Fruit fly (Drosophila melanogaster): ENCODE measurements around the gene CG8188.
A peak's percentile ranks its signal among the peaks of the same experiment; 100 is the strongest.

Gene CG8188

DNA sequence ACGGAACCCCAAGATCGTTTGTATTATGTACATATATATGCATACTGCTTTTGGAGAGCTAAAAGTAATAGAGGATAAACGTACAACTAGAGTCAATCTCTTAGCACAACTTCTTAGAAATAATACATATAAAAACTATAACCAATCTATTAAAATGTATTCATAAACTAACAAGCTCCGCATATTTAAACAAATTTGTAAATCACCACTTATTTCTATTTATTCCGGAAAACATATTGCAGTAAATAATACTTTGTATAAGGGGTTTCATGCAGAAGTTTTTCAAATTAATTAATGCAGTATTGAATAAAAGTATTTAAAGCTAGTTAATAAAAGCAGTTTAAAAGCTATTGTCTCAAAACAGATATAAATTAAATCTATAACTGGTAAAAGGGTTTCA lies 9.6 kb upstream of the CG8188 start (continued):
- TF ChIP-seq Sox100B (GFP tag; optimal IDR thresholded peaks at IDR 0.05), result peak; percentile 50
- TF ChIP-seq CG10366 (GFP tag; IDR thresholded peaks at IDR 0.05), result no peak
- no peak for TF ChIP-seq Adf1 (GFP tag; IDR thresholded peaks at IDR 0.05)
- TF ChIP-seq CG34224 (GFP tag; IDR thresholded peaks at IDR 0.05; ENCODE audit: partially characterized antibody), result no peak
- no peak for TF ChIP-seq chinmo (GFP tag; IDR thresholded peaks at IDR 0.05; ENCODE audit: partially characterized antibody)
- TF ChIP-seq salm (tag; optimal IDR thresholded peaks at IDR 0.05), result no peak
- TF ChIP-seq Oaz (GFP tag; IDR thresholded peaks at IDR 0.05), result no peak
- peak; percentile 13; the same call in 1 of the 2 replicates for TF ChIP-seq CG31441 (GFP tag; IDR thresholded peaks at IDR 0.05)
- TF ChIP-seq Hmx (GFP tag; optimal IDR thresholded peaks at IDR 0.05), result no peak
- TF ChIP-seq org-1 (GFP tag; optimal IDR thresholded peaks at IDR 0.05), result peak; percentile 11
- TF ChIP-seq ssp (GFP tag; IDR thresholded peaks at IDR 0.05), result no peak
- peak; percentile 12 for TF ChIP-seq CG6254 (GFP tag; optimal IDR thresholded peaks at IDR 0.05)
- TF ChIP-seq CG5953 (GFP tag; IDR thresholded peaks at IDR 0.05), result no peak
- no peak for TF ChIP-seq CG13894 (tag; optimal IDR thresholded peaks at IDR 0.05)
- TF ChIP-seq CG12391 (tag; optimal IDR thresholded peaks at IDR 0.05), result peak; percentile 39
- peak; percentile 7 for TF ChIP-seq CG2120 (GFP tag; optimal IDR thresholded peaks at IDR 0.05)
- TF ChIP-seq D (optimal IDR thresholded peaks at IDR 0.05), result no peak
- peak; percentile 2 for TF ChIP-seq D (GFP tag; optimal IDR thresholded peaks at IDR 0.05)
- peak; percentile 1 for TF ChIP-seq Meics (GFP tag; optimal IDR thresholded peaks at IDR 0.05)

dm6 chrX:17711916-17712315 lies 9.1 kb upstream of the CG8188 start:
- no peak for TF ChIP-seq CG1792 (GFP tag; optimal IDR thresholded peaks at IDR 0.05)
- TF ChIP-seq CG4730 (GFP tag; IDR thresholded peaks at IDR 0.05), result no peak
- no peak for TF ChIP-seq crp (GFP tag; optimal IDR thresholded peaks at IDR 0.05)
- TF ChIP-seq CG9932 (GFP tag; IDR thresholded peaks at IDR 0.05), result 0 out of 2 replicates have a peak, but pooled peaks have one; percentile 10
- TF ChIP-seq sens (GFP tag), result peak; percentile 21
- TF ChIP-seq sd (tag; optimal IDR thresholded peaks at IDR 0.05), result peak; percentile 36
- peak; percentile 95 for TF ChIP-seq CG13775 (GFP tag; optimal IDR thresholded peaks at IDR 0.05)
- TF ChIP-seq CG43689 (GFP tag; IDR thresholded peaks at IDR 0.05), result no peak
- peak in 1 of 2 experiments; percentile 54 for TF ChIP-seq tll (GFP tag; optimal IDR thresholded peaks at IDR 0.05)

- TF ChIP-seq CG18619 (GFP tag; optimal IDR thresholded peaks at IDR 0.05) (no peak), Taf1 (GFP tag; IDR thresholded peaks at IDR 0.05) (no peak), danr (GFP tag; IDR thresholded peaks at IDR 0.05) (no peak), salm (tag; optimal IDR thresholded peaks at IDR 0.05) (no peak), CG43689 (GFP tag; IDR thresholded peaks at IDR 0.05) (no peak), onecut (GFP tag; IDR thresholded peaks at IDR 0.05) (peak; percentile 98), CG5180 (GFP tag; optimal IDR thresholded peaks at IDR 0.05) (no peak), CG3407 (GFP tag; optimal IDR thresholded peaks at IDR 0.05) (no peak), bbx (GFP tag; IDR thresholded peaks at IDR 0.05; ENCODE audit: partially characterized antibody) (no peak), ERR (GFP tag; optimal IDR thresholded peaks at IDR 0.05) (no peak), Hmr (GFP tag; optimal IDR thresholded peaks at IDR 0.05) (no peak), CG6272 (GFP tag; IDR thresholded peaks at IDR 0.05) (no peak), CG4730 (GFP tag; IDR thresholded peaks at IDR 0.05) (no peak), Atf-2 (GFP tag; optimal IDR thresholded peaks at IDR 0.05) (no peak), amos (GFP tag; IDR thresholded peaks at IDR 0.05; ENCODE audit: partially characterized antibody) (no peak), crol (GFP tag; IDR thresholded peaks at IDR 0.05) (no peak), eyg (GFP tag; optimal IDR thresholded peaks at IDR 0.05) (no peak), CG6654 (GFP tag; optimal IDR thresholded peaks at IDR 0.05) (no peak), Dek (tag; optimal IDR thresholded peaks at IDR 0.05) (no peak), CG8924 (tag; optimal IDR thresholded peaks at IDR 0.05) (peak; percentile 4), Trl (optimal IDR thresholded peaks at IDR 0.05) (peak; percentile 90 to 92), Trl (GFP tag; optimal IDR thresholded peaks at IDR 0.05) (no peak), her (GFP tag; optimal IDR thresholded peaks at IDR 0.05) (no peak)
These were observed 7.7 kb upstream of the CG8188 start for dm6 chrX:17710273-17711085.
